Fruit fly (Drosophila melanogaster): ENCODE results near the gene CG32829.

DNA sequence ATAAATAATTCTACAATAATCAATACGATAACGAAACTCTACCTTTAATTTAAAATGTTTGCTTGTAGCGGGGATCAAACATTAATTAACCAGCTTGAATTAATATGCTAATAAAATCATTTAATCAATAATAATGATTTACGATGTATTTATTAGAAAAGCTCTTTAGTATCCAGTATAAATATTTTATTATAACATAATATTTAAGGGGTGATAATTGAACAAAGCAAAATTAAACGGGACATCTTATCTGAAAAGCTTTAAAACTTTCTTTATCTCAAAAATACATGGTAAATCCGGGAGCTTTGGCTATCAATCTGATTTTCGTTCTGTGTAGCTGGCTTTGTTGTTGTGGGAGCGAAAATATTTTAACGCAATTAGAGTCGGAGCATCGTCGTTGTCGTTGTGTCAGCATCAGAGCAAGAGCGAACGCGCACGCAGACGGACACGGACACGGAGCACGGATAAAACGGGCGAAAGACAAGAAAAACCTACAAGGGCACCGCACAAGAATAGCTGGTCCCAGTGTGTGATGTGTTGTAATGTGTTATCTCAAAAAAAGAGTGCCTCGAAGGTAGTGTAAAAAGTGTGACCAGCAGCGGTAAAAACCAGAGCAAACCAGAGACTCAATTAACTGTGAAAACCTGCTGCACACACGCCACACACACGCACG, 41.6 kb downstream of the CG32829 start, which contains the start of gene Nlg2:
- TF ChIP-seq CG8478 (optimal IDR thresholded peaks at IDR 0.05) (no peak), CTCF (optimal IDR thresholded peaks at IDR 0.05) (no peak)
